Fruit fly (Drosophila melanogaster): ENCODE data around the gene elav.

elav gene

dm6 chrX:522357-523043 is 526 bp downstream of the elav start (continued):
- TF ChIP-seq zfh2 (GFP tag; optimal IDR thresholded peaks at IDR 0.05), result peak; percentile 94
- peak; percentile 81 for TF ChIP-seq Drgx (GFP tag; IDR thresholded peaks at IDR 0.05)
- TF ChIP-seq ftz-f1 (GFP tag; optimal IDR thresholded peaks at IDR 0.05), result peak; percentile 70
- peak; percentile 81 for TF ChIP-seq Hand (GFP tag; optimal IDR thresholded peaks at IDR 0.05)
- TF ChIP-seq Hr51 (GFP tag; optimal IDR thresholded peaks at IDR 0.05), result peak; percentile 50 to 87
- TF ChIP-seq dimm (GFP tag; IDR thresholded peaks at IDR 0.05), result 0 out of 2 replicates have a peak, but pooled peaks have one; percentile 48
- peak; percentile 80; the same call in 2 of the 3 replicates for TF ChIP-seq otp (GFP tag; IDR thresholded peaks at IDR 0.05)
- TF ChIP-seq CG7987 (GFP tag; optimal IDR thresholded peaks at IDR 0.05), result peak; percentile 78
- TF ChIP-seq Doc2 (GFP tag; IDR thresholded peaks at IDR 0.05), result peak; percentile 65; the same call in 1 of the 2 replicates
- peak; percentile 60 for TF ChIP-seq stc (GFP tag; IDR thresholded peaks at IDR 0.05)
- peak; percentile 32 for TF ChIP-seq Vsx1 (GFP tag; optimal IDR thresholded peaks at IDR 0.05)
- TF ChIP-seq CG17359 (tag; optimal IDR thresholded peaks at IDR 0.05), result peak; percentile 80
- TF ChIP-seq bowl (GFP tag; IDR thresholded peaks at IDR 0.05), result 0 out of 2 replicates have a peak, but pooled peaks have one; percentile 38
- peak; percentile 92 for TF ChIP-seq CG10543 (GFP tag; optimal IDR thresholded peaks at IDR 0.05)
- TF ChIP-seq CG16863 (GFP tag; optimal IDR thresholded peaks at IDR 0.05), result peak; percentile 72
- TF ChIP-seq Med (GFP tag), result peak; percentile 99
- TF ChIP-seq CG4820 (GFP tag; optimal IDR thresholded peaks at IDR 0.05), result peak; percentile 52
- TF ChIP-seq gro (GFP tag; optimal IDR thresholded peaks at IDR 0.05), result peak; percentile 93
- TF ChIP-seq Myb (GFP tag; optimal IDR thresholded peaks at IDR 0.05), result peak; percentile 77
- peak; percentile 52 for TF ChIP-seq CoRest (tag; optimal IDR thresholded peaks at IDR 0.05)
- peak; percentile 68 for TF ChIP-seq Sox102F (GFP tag; optimal IDR thresholded peaks at IDR 0.05)
- TF ChIP-seq CG8359 (GFP tag; optimal IDR thresholded peaks at IDR 0.05; ENCODE audit: borderline replicate concordance), result no peak
- TF ChIP-seq zfh1 (GFP tag; IDR thresholded peaks at IDR 0.05), result peak; percentile 90
- TF ChIP-seq Atf-2 (GFP tag; optimal IDR thresholded peaks at IDR 0.05), result peak; percentile 81
- peak; percentile 40 for TF ChIP-seq CG13775 (GFP tag; optimal IDR thresholded peaks at IDR 0.05)
- TF ChIP-seq pzg (GFP tag; optimal IDR thresholded peaks at IDR 0.05), result peak; percentile 25
- peak; percentile 60 for TF ChIP-seq CG10654 (GFP tag; optimal IDR thresholded peaks at IDR 0.05)
- TF ChIP-seq CG2129 (GFP tag; IDR thresholded peaks at IDR 0.05; ENCODE audit: partially characterized antibody), result no peak
- peak; percentile 8 for TF ChIP-seq psq (GFP tag; optimal IDR thresholded peaks at IDR 0.05)
- TF ChIP-seq Dip2 (GFP tag; IDR thresholded peaks at IDR 0.05), result no peak
- TF ChIP-seq peb (GFP tag; IDR thresholded peaks at IDR 0.05), result peak; percentile 72
- peak; percentile 84 for TF ChIP-seq Atf6 (GFP tag; IDR thresholded peaks at IDR 0.05)
- TF ChIP-seq ham (GFP tag; IDR thresholded peaks at IDR 0.05), result peak; percentile 61; the same call in 1 of the 2 replicates
- TF ChIP-seq CG9609 (GFP tag; optimal IDR thresholded peaks at IDR 0.05), result peak; percentile 85
- no peak for TF ChIP-seq CG15073 (GFP tag; optimal IDR thresholded peaks at IDR 0.05)
- TF ChIP-seq zen (tag; optimal IDR thresholded peaks at IDR 0.05), result no peak
- peak; percentile 42; the same call in 1 of the 3 replicates for TF ChIP-seq CG11695 (GFP tag; IDR thresholded peaks at IDR 0.05)
- TF ChIP-seq CG31388 (GFP tag; optimal IDR thresholded peaks at IDR 0.05), result peak; percentile 42
- peak; percentile 66 for TF ChIP-seq ewg (GFP tag; optimal IDR thresholded peaks at IDR 0.05)
- peak; percentile 94 for TF ChIP-seq vvl (GFP tag; IDR thresholded peaks at IDR 0.05)
- peak; percentile 42 for TF ChIP-seq CG2875 (GFP tag; optimal IDR thresholded peaks at IDR 0.05)
- TF ChIP-seq da (GFP tag; optimal IDR thresholded peaks at IDR 0.05), result peak; percentile 4
- peak; percentile 19 for TF ChIP-seq Spps (tag; optimal IDR thresholded peaks at IDR 0.05)
- TF ChIP-seq sr (GFP tag; IDR thresholded peaks at IDR 0.05), result peak; percentile 78; the same call in 2 of the 3 replicates
- TF ChIP-seq CG12744 (GFP tag; optimal IDR thresholded peaks at IDR 0.05), result peak; percentile 71
- TF ChIP-seq trem (tag; optimal IDR thresholded peaks at IDR 0.05), result no peak
- no peak for TF ChIP-seq Lpt (GFP tag; optimal IDR thresholded peaks at IDR 0.05)
- no peak for TF ChIP-seq CG17186 (GFP tag; optimal IDR thresholded peaks at IDR 0.05)
- peak; percentile 53 for TF ChIP-seq CG2202 (tag; optimal IDR thresholded peaks at IDR 0.05)

Data from whole organism, embryonic.